Fruit fly (Drosophila melanogaster) whole organism, prepupa: ENCODE data around the gene arg.
A peak's percentile ranks its signal among the peaks of the same experiment; 100 is the strongest.

Experiments
- CG10669 ChIP-seq: fragments of 200-800 bp; sonication (Bioruptor generic); optimal IDR thresholded peaks from 3 replicates; lab custom pipeline; 2018; ENCODE audit warnings: missing biosample characterization, mild to moderate bottlenecking, missing genetic modification characterization, moderate library complexity
- CG11762 ChIP-seq: fragments of 200-800 bp; sonication (Bioruptor generic); optimal IDR thresholded peaks from 3 replicates; lab custom pipeline; 2016; ENCODE audit warnings: missing biosample characterization, missing genetic modification characterization; ENCODE audit not compliant: insufficient read depth
- CG11902 ChIP-seq: fragments of 200-800 bp; sonication (Bioruptor generic); optimal IDR thresholded peaks from 3 replicates; lab custom pipeline; 2016; ENCODE audit warnings: missing biosample characterization, missing genetic modification characterization
- CG1621 ChIP-seq: fragments of 200-800 bp; sonication (Bioruptor generic); optimal IDR thresholded peaks from 3 replicates; lab custom pipeline; 2018; ENCODE audit warnings: missing biosample characterization, mild to moderate bottlenecking, missing genetic modification characterization
- CG16779 ChIP-seq: fragments of 200-800 bp; sonication (Bioruptor generic); optimal IDR thresholded peaks from 3 replicates; lab custom pipeline; 2017; ENCODE audit warnings: missing biosample characterization, mild to moderate bottlenecking, missing genetic modification characterization
- CG3032 ChIP-seq: fragments of 200-800 bp; optimal IDR thresholded peaks from 2 replicates; lab custom pipeline; 2019; ENCODE audit warnings: missing biosample characterization, mild to moderate bottlenecking, missing genetic modification characterization, moderate library complexity
- CG31627 ChIP-seq: fragments of 200-800 bp; sonication (Bioruptor generic); optimal IDR thresholded peaks from 3 replicates; lab custom pipeline; 2016; ENCODE audit warnings: missing biosample characterization, missing genetic modification characterization
- CG32006 ChIP-seq: fragments of 200-800 bp; sonication (Bioruptor generic); optimal IDR thresholded peaks from 3 replicates; lab custom pipeline; 2017; ENCODE audit warnings: missing biosample characterization, mild to moderate bottlenecking, missing genetic modification characterization
- CG34406 ChIP-seq: fragments of 200-800 bp; sonication (Bioruptor generic); optimal IDR thresholded peaks from 3 replicates; lab custom pipeline; 2016; ENCODE audit warnings: missing biosample characterization, missing genetic modification characterization
- CG4318 ChIP-seq: fragments of 200-800 bp; sonication (Bioruptor generic); optimal IDR thresholded peaks from 3 replicates; lab custom pipeline; 2017; ENCODE audit warnings: missing biosample characterization, mild to moderate bottlenecking, missing genetic modification characterization
- CG6163 ChIP-seq: fragments of 200-800 bp; sonication (Bioruptor generic); IDR thresholded peaks from 3 replicates; pipeline ENCODE4 v1.3.6; 2022; ENCODE audit warnings: missing biosample characterization, missing genetic modification characterization
- CG6276 ChIP-seq: fragments of 200-800 bp; sonication (Bioruptor generic); optimal IDR thresholded peaks from 2 replicates; lab custom pipeline; 2017; ENCODE audit warnings: missing biosample characterization, mild to moderate bottlenecking, missing genetic modification characterization
- CG6792 ChIP-seq: fragments of 200-800 bp; sonication (Bioruptor generic); optimal IDR thresholded peaks from 3 replicates; lab custom pipeline; 2016; ENCODE audit warnings: missing biosample characterization, missing genetic modification characterization
- CG6854 ChIP-seq: fragments of 200-800 bp; sonication (Bioruptor generic); optimal IDR thresholded peaks from 2 replicates; lab custom pipeline; 2017; ENCODE audit warnings: missing biosample characterization, mild to moderate bottlenecking, missing genetic modification characterization
- CG7368 ChIP-seq: fragments of 200-800 bp; sonication (Bioruptor generic); optimal IDR thresholded peaks from 3 replicates; lab custom pipeline; 2016; ENCODE audit warnings: missing biosample characterization, missing genetic modification characterization
- CG8119 ChIP-seq: fragments of 200-800 bp; sonication (Bioruptor generic); IDR thresholded peaks from 3 replicates; pipeline ENCODE4 v1.3.6; 2022; ENCODE audit warnings: missing biosample characterization, missing genetic modification characterization
- CG8319 ChIP-seq: fragments of 200-800 bp; sonication (Bioruptor generic); optimal IDR thresholded peaks from 3 replicates; lab custom pipeline; 2016; ENCODE audit warnings: missing biosample characterization, missing genetic modification characterization
- Eip75B ChIP-seq: fragments of 200-800 bp; sonication (Bioruptor generic); optimal IDR thresholded peaks from 3 replicates; lab custom pipeline; 2016; ENCODE audit warnings: missing biosample characterization, missing genetic modification characterization
- Eip93F ChIP-seq: fragments of 200-800 bp; sonication (Bioruptor generic); optimal IDR thresholded peaks from 2 replicates; lab custom pipeline; 2016; ENCODE audit warnings: missing biosample characterization, mild to moderate bottlenecking, missing genetic modification characterization
- Ets96B ChIP-seq: fragments of 200-800 bp; optimal IDR thresholded peaks from 2 replicates; lab custom pipeline; 2019; ENCODE audit warnings: missing biosample characterization, mild to moderate bottlenecking, missing genetic modification characterization, moderate library complexity
- Gug ChIP-seq: fragments of 200-800 bp; sonication (Bioruptor generic); IDR thresholded peaks from 2 replicates; pipeline ENCODE4 v1.3.6; 2022; ENCODE audit warnings: missing biosample characterization, missing genetic modification characterization
- Hr39 ChIP-seq: fragments of 200-800 bp; sonication (Bioruptor generic); optimal IDR thresholded peaks from 2 replicates; lab custom pipeline; 2016; ENCODE audit warnings: missing biosample characterization, missing genetic modification characterization
- Hr4 ChIP-seq: fragments of 200-800 bp; sonication (Bioruptor generic); optimal IDR thresholded peaks from 3 replicates; lab custom pipeline; 2016; ENCODE audit warnings: missing biosample characterization, missing genetic modification characterization
- Lpt ChIP-seq: fragments of 200-800 bp; sonication (Bioruptor generic); optimal IDR thresholded peaks from 3 replicates; lab custom pipeline; 2016; ENCODE audit warnings: missing biosample characterization, missing genetic modification characterization
- OdsH ChIP-seq: fragments of 200-800 bp; sonication (Bioruptor generic); optimal IDR thresholded peaks from 3 replicates; lab custom pipeline; 2016; ENCODE audit warnings: missing biosample characterization, missing genetic modification characterization
- Smox ChIP-seq: fragments of 200-800 bp; sonication (Bioruptor generic); optimal IDR thresholded peaks from 3 replicates; lab custom pipeline; 2016; ENCODE audit warnings: missing biosample characterization, missing genetic modification characterization
- Sox102F ChIP-seq: fragments of 200-800 bp; sonication (Bioruptor generic); optimal IDR thresholded peaks from 2 replicates; lab custom pipeline; 2016; ENCODE audit warnings: missing biosample characterization, mild to moderate bottlenecking, missing genetic modification characterization
- Sox14 ChIP-seq: fragments of 200-800 bp; sonication (Bioruptor generic); optimal IDR thresholded peaks from 3 replicates; lab custom pipeline; 2016; ENCODE audit warnings: missing biosample characterization, missing genetic modification characterization
- Sox15 ChIP-seq: fragments of 200-800 bp; sonication (Bioruptor generic); optimal IDR thresholded peaks from 3 replicates; lab custom pipeline; 2016; ENCODE audit warnings: missing biosample characterization, missing genetic modification characterization
- acj6 ChIP-seq: fragments of 200-800 bp; sonication (Bioruptor generic); optimal IDR thresholded peaks from 3 replicates; lab custom pipeline; 2016; ENCODE audit warnings: missing biosample characterization, missing genetic modification characterization
- cyc ChIP-seq: fragments of 200-800 bp; sonication (Bioruptor generic); optimal IDR thresholded peaks from 3 replicates; lab custom pipeline; 2016; ENCODE audit warnings: missing biosample characterization, missing genetic modification characterization
- dac ChIP-seq: fragments of 200-800 bp; sonication (Bioruptor generic); optimal IDR thresholded peaks from 2 replicates; lab custom pipeline; 2017; ENCODE audit warnings: missing biosample characterization, mild to moderate bottlenecking, missing genetic modification characterization
- dsx ChIP-seq: fragments of 200-800 bp; optimal IDR thresholded peaks from 3 replicates; lab custom pipeline; 2019; ENCODE audit warnings: missing biosample characterization, mild to moderate bottlenecking, missing genetic modification characterization, moderate library complexity; ENCODE audit not compliant: poor library complexity, severe bottlenecking
- eg ChIP-seq: fragments of 200-800 bp; sonication (Bioruptor generic); IDR thresholded peaks from 3 replicates; pipeline ENCODE4 v1.3.6; 2022; ENCODE audit warnings: missing biosample characterization, missing genetic modification characterization
- fd59A ChIP-seq: fragments of 200-800 bp; sonication (Bioruptor generic); optimal IDR thresholded peaks from 2 replicates; lab custom pipeline; 2017; ENCODE audit warnings: missing biosample characterization, mild to moderate bottlenecking, missing genetic modification characterization, missing genetic modification reagents
- fd85E ChIP-seq: fragments of 200-800 bp; sonication (Bioruptor generic); optimal IDR thresholded peaks from 3 replicates; lab custom pipeline; 2016; ENCODE audit warnings: missing biosample characterization, missing genetic modification characterization
- fkh ChIP-seq: fragments of 200-800 bp; sonication (Bioruptor generic); optimal IDR thresholded peaks from 3 replicates; lab custom pipeline; 2017; ENCODE audit warnings: missing biosample characterization, mild to moderate bottlenecking, missing genetic modification characterization, moderate library complexity
- lz ChIP-seq: fragments of 200-800 bp; sonication (Bioruptor generic); optimal IDR thresholded peaks from 3 replicates; lab custom pipeline; 2016; ENCODE audit warnings: missing biosample characterization, missing genetic modification characterization
- net ChIP-seq: fragments of 200-800 bp; sonication (Bioruptor generic); optimal IDR thresholded peaks from 3 replicates; lab custom pipeline; 2016; ENCODE audit warnings: missing biosample characterization, missing genetic modification characterization
- pdm3 ChIP-seq: fragments of 200-800 bp; sonication (Bioruptor generic); optimal IDR thresholded peaks from 3 replicates; lab custom pipeline; 2016; ENCODE audit warnings: missing biosample characterization, missing genetic modification characterization
- salr ChIP-seq, 2 experiments: fragments of 200-800 bp; sonication (Bioruptor generic); optimal IDR thresholded peaks; 3 replicates each; lab custom pipeline; 2016 to 2018; ENCODE audit warnings: missing biosample characterization in 2 of 2, missing genetic modification characterization in 2 of 2, mild to moderate bottlenecking in 1 of 2
- spab ChIP-seq: fragments of 200-800 bp; sonication (Bioruptor generic); optimal IDR thresholded peaks from 2 replicates; lab custom pipeline; 2017; ENCODE audit warnings: missing biosample characterization, mild to moderate bottlenecking, missing genetic modification characterization, missing genetic modification reagents
- ss ChIP-seq, 2 experiments: fragments of 200-800 bp; sonication (Bioruptor generic); optimal IDR thresholded peaks; 2 replicates in 1 of 2; 3 replicates in 1 of 2; lab custom pipeline; 2017 to 2018; ENCODE audit warnings: mild to moderate bottlenecking in 2 of 2, missing biosample characterization in 2 of 2, missing genetic modification characterization in 2 of 2, moderate library complexity in 1 of 2
- svp ChIP-seq: fragments of 200-800 bp; sonication (Bioruptor generic); peaks from one replicate; lab custom pipeline; 2016; ENCODE audit warnings: missing biosample characterization, missing genetic modification characterization
- topi ChIP-seq: fragments of 200-800 bp; sonication (Bioruptor generic); optimal IDR thresholded peaks from 3 replicates; lab custom pipeline; 2016; ENCODE audit warnings: missing biosample characterization, missing genetic modification characterization
- vri ChIP-seq: fragments of 200-800 bp; sonication (Bioruptor generic); optimal IDR thresholded peaks from 3 replicates; lab custom pipeline; 2016; ENCODE audit warnings: missing biosample characterization, mild to moderate bottlenecking, missing genetic modification characterization

Gene arg

DNA sequence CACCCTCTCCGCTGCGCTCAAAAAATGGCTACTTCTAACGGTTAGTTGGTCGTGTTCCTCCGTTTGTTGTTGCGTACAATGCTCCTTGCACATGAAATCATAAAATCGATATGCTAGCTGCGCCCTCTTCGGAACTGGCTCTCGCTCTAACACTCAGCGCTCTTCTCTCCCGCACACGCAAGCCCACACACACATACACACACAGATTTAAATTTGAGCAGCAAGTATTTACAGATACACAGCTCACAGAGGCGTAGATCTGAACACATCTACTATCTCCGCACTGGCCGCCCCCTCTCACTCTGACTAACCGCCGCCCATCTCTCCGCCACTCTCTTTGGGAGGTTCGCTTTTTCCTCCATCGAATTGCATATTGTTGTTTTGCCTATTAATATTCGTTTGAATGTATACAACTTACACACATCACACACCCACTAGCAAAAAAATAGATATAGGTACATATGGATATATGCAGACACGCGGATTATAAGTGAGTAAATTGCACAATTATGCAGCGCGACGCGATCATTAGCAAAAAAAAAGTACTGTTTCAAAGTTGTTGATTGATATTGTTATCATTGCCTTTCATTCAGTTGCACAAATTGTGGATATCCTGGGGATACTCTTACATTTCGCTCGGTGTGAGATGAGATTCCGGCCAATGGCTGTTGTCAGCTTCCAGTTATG is 13.3 kb downstream of the arg start (continued):
- TF ChIP-seq CG8319 (GFP tag; lab: Kevin White, UChicago) (peak; percentile 58), eg (GFP tag; lab: Robert Waterston, UW) (peak; percentile 82), topi (GFP tag; lab: Kevin White, UChicago) (peak; percentile 70), CG34406 (GFP tag; lab: Kevin White, UChicago) (peak; percentile 58), cyc (GFP tag; lab: Kevin White, UChicago) (peak; percentile 74), CG10669 (GFP tag; lab: Kevin White, UChicago) (peak; percentile 60), Smox (GFP tag; lab: Kevin White, UChicago) (peak; percentile 79), Hr39 (GFP tag; lab: Kevin White, UChicago) (peak; percentile 77), dac (peak; percentile 61), Sox102F (GFP tag; lab: Kevin White, UChicago) (peak; percentile 76), vri (GFP tag; lab: Kevin White, UChicago) (peak; percentile 84), dsx (peak; percentile 45), CG4318 (GFP tag; lab: Kevin White, UChicago) (peak; percentile 50), OdsH (GFP tag; lab: Kevin White, UChicago) (peak; percentile 72), CG7368 (GFP tag; lab: Kevin White, UChicago) (peak; percentile 60), lz (GFP tag; lab: Kevin White, UChicago) (peak; percentile 84), CG6854 (GFP tag; lab: Kevin White, UChicago) (peak; percentile 62), CG11762 (peak; percentile 52)

DNA sequence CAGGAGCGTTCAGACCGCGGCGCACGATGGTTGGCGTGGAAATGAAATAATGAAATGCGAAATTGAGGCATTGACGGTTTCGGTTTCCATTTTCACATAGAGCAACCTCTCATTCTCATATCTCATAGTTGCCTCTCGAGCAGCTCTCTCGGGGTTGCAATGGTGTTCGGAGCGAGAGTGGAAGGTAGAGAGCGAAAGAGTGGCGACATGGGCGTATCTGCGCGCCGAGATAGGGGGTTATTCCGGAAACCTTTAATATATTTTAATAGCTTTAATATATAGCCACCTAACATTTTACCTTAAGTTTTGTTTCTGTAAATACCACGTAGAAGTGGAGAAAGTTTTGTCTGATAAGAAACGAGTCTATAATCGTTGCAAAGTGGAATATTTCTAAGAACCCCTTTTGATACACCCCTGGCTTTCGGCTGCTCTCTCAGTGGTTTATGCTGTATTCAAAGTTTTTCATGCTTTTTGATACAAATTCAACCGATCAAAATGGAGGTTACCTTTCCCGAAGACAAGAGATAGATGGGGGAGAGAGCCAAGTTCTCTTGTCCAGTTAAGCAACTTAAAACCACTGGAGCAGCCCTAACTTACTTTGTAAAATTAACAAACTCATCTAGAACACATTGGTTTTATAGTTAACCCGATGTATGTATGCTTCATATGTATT is 14.1 kb downstream of the arg start, which contains the start of gene elav:
TSS of gene elav (minus strand) at position 48 of the 673 bp plus-strand sequence.
- peak; percentile 94 for TF ChIP-seq fd85E
- TF ChIP-seq fd59A (GFP tag; lab: Kevin White, UChicago), result peak; percentile 97
- peak; percentile 92 to 94 for TF ChIP-seq salr (GFP tag; optimal IDR thresholded peaks at IDR 0.05; lab: Kevin White, UChicago)
- peak; percentile 98 for TF ChIP-seq net (GFP tag; lab: Kevin White, UChicago)
- peak; percentile 98 for TF ChIP-seq CG6163 (GFP tag; lab: Robert Waterston, UW)
- peak; percentile 88 for TF ChIP-seq fkh
- peak; percentile 98 for TF ChIP-seq Gug (GFP tag; lab: Robert Waterston, UW)
- peak; percentile 97 for TF ChIP-seq CG31627 (GFP tag; lab: Kevin White, UChicago)
- peak; percentile 99 for TF ChIP-seq CG8119
- TF ChIP-seq svp (GFP tag; lab: Kevin White, UChicago), result peak; percentile 98
- peak; percentile 97 for TF ChIP-seq CG34406 (GFP tag; lab: Kevin White, UChicago)
- TF ChIP-seq eg (GFP tag; lab: Robert Waterston, UW), result peak; percentile 98
- peak; percentile 98 for TF ChIP-seq Eip75B (GFP tag; lab: Kevin White, UChicago)
- peak; percentile 96 for TF ChIP-seq CG4318 (GFP tag; lab: Kevin White, UChicago)
- peak; percentile 98 for TF ChIP-seq Sox14 (GFP tag; lab: Kevin White, UChicago)
- TF ChIP-seq CG16779, result peak; percentile 97
- peak; percentile 98 for TF ChIP-seq Hr4 (GFP tag; lab: Kevin White, UChicago)
- TF ChIP-seq CG6276 (GFP tag; lab: Kevin White, UChicago), result peak; percentile 98
- peak; percentile 96 for TF ChIP-seq dsx
- TF ChIP-seq CG7368 (GFP tag; lab: Kevin White, UChicago), result peak; percentile 96
- TF ChIP-seq Lpt (GFP tag; lab: Kevin White, UChicago), result peak; percentile 98
- peak; percentile 98 for TF ChIP-seq CG32006 (GFP tag; lab: Kevin White, UChicago)
- peak; percentile 94 for TF ChIP-seq CG1621 (tag; lab: Kevin White, UChicago)
- peak; percentile 98 for TF ChIP-seq ss (GFP tag; optimal IDR thresholded peaks at IDR 0.05; lab: Kevin White, UChicago)
- TF ChIP-seq Ets96B (tag; lab: Kevin White, UChicago), result peak; percentile 97
- peak; percentile 98 for TF ChIP-seq OdsH (GFP tag; lab: Kevin White, UChicago)
- peak; percentile 95 for TF ChIP-seq Sox15 (GFP tag; lab: Kevin White, UChicago)
- peak; percentile 98 for TF ChIP-seq CG6792
- TF ChIP-seq cyc (GFP tag; lab: Kevin White, UChicago), result peak; percentile 97
- TF ChIP-seq Sox102F (GFP tag; lab: Kevin White, UChicago), result peak; percentile 98
- TF ChIP-seq CG3032 (tag; lab: Kevin White, UChicago), result peak; percentile 98
- TF ChIP-seq Smox (GFP tag; lab: Kevin White, UChicago), result peak; percentile 98
- TF ChIP-seq acj6 (GFP tag; lab: Kevin White, UChicago), result peak; percentile 98
- peak; percentile 98 for TF ChIP-seq pdm3 (GFP tag; lab: Kevin White, UChicago)
- TF ChIP-seq Eip93F, result peak; percentile 96
- TF ChIP-seq CG11902 (GFP tag; lab: Kevin White, UChicago), result peak; percentile 95
- peak; percentile 97 for TF ChIP-seq spab
- peak; percentile 98 for TF ChIP-seq topi (GFP tag; lab: Kevin White, UChicago)
